Worm (Caenorhabditis elegans): Measurements from ENCODE around the gene dmd-5.

Gene dmd-5

ce11 chrII:5785504-5785903 is 11.5 kb upstream of the dmd-5 start:
- no peak for TF ChIP-seq unc-120 (tag; optimal IDR thresholded peaks at IDR 0.05; ENCODE audit: poor library complexity, severe bottlenecking)

ce11 chrII:5781935-5782921 is 8.2 kb upstream of the dmd-5 start, which contains the start of gene K05F1.6:
Gene K05F1.6 (plus strand): TSS chrII:5782520.
- TF ChIP-seq pha-4 (tag; optimal IDR thresholded peaks at IDR 0.05), result peak; percentile 16
- peak; percentile 70 for TF ChIP-seq M03D4.4 (tag; optimal IDR thresholded peaks at IDR 0.05)
- no peak for TF ChIP-seq nhr-28 (tag; optimal IDR thresholded peaks at IDR 0.05)
- TF ChIP-seq ham-2 (GFP tag; optimal IDR thresholded peaks at IDR 0.05), result peak; percentile 76
- TF ChIP-seq ztf-11 (tag; optimal IDR thresholded peaks at IDR 0.05), result no peak
- no peak for TF ChIP-seq elt-1 (tag; optimal IDR thresholded peaks at IDR 0.05; ENCODE audit: borderline replicate concordance, insufficient read depth)
- TF ChIP-seq ceh-83 (GFP tag; optimal IDR thresholded peaks at IDR 0.05), result peak; percentile 78
- TF ChIP-seq nhr-237 (tag; optimal IDR thresholded peaks at IDR 0.05), result no peak
- peak; percentile 12 for TF ChIP-seq lin-13 (tag; optimal IDR thresholded peaks at IDR 0.05)
- TF ChIP-seq unc-62 (GFP tag; optimal IDR thresholded peaks at IDR 0.05), result no peak
- peak; percentile 45 for TF ChIP-seq lin-32 (GFP tag; optimal IDR thresholded peaks at IDR 0.05)
- no peak for TF ChIP-seq elt-3 (tag; optimal IDR thresholded peaks at IDR 0.05)
- TF ChIP-seq sptf-1 (tag; optimal IDR thresholded peaks at IDR 0.05), result peak; percentile 81
- TF ChIP-seq flh-1 (GFP tag; optimal IDR thresholded peaks at IDR 0.05), result peak; percentile 52
- peak; percentile 36 for TF ChIP-seq tbx-8 (GFP tag; optimal IDR thresholded peaks at IDR 0.05)
- TF ChIP-seq nhr-76 (tag; optimal IDR thresholded peaks at IDR 0.05), result no peak
- no peak for TF ChIP-seq ces-1 (GFP tag; optimal IDR thresholded peaks at IDR 0.05)
- peak; percentile 10 for TF ChIP-seq hlh-1 (tag; optimal IDR thresholded peaks at IDR 0.05)
- TF ChIP-seq nhr-2 (tag; optimal IDR thresholded peaks at IDR 0.05), result no peak
- no peak for TF ChIP-seq blmp-1 (tag; optimal IDR thresholded peaks at IDR 0.05)
- peak; percentile 65 for TF ChIP-seq sem-2 (GFP tag; optimal IDR thresholded peaks at IDR 0.05)
- peak; percentile 72 for TF ChIP-seq mls-2 (tag; optimal IDR thresholded peaks at IDR 0.05)
- no peak for TF ChIP-seq ceh-39 (tag; optimal IDR thresholded peaks at IDR 0.05)
- no peak for TF ChIP-seq nhr-12 (tag; optimal IDR thresholded peaks at IDR 0.05)
- peak; percentile 44 for TF ChIP-seq bed-3 (GFP tag; optimal IDR thresholded peaks at IDR 0.05)
- TF ChIP-seq mab-5 (tag; optimal IDR thresholded peaks at IDR 0.05), result no peak
- peak; percentile 10 for TF ChIP-seq ceh-43 (GFP tag; optimal IDR thresholded peaks at IDR 0.05)
- TF ChIP-seq mep-1 (tag; optimal IDR thresholded peaks at IDR 0.05), result no peak
- TF ChIP-seq drap-1 (GFP tag; optimal IDR thresholded peaks at IDR 0.05), result peak; percentile 69
- peak; percentile 64 for TF ChIP-seq cnd-1 (tag; optimal IDR thresholded peaks at IDR 0.05)
- peak; percentile 89 for TF ChIP-seq unc-120 (tag; optimal IDR thresholded peaks at IDR 0.05; ENCODE audit: poor library complexity, severe bottlenecking)

DNA sequence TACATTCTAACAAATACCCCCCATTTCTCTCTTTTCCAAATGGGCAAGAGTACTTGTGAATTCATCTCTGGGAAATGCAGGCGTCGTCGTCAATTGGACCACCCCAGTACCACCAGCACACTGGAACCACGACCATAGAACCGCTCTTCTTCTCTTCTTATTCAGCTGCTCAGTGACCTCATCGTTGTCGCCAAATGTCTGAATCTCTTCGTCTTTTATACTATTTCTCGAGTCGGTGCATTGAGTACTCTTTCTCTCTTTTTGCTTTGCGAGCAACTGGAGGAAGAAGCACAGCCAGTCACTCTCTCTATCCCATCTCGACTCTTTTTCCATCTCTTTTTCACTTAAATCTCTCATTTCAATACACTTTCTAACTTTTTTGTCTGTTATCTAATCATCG is 5.8 kb upstream of the dmd-5 start:
- TF ChIP-seq blmp-1 (tag; optimal IDR thresholded peaks at IDR 0.05) (no peak), ces-1 (GFP tag; optimal IDR thresholded peaks at IDR 0.05) (peak; percentile 44), unc-120 (tag; optimal IDR thresholded peaks at IDR 0.05; ENCODE audit: poor library complexity, severe bottlenecking) (peak; percentile 42), flh-1 (GFP tag; optimal IDR thresholded peaks at IDR 0.05) (no peak), mls-2 (tag; optimal IDR thresholded peaks at IDR 0.05) (no peak), hlh-1 (tag; optimal IDR thresholded peaks at IDR 0.05) (peak; percentile 18), zip-8 (tag; optimal IDR thresholded peaks at IDR 0.05) (no peak), ztf-11 (tag; optimal IDR thresholded peaks at IDR 0.05) (no peak), pha-4 (tag; optimal IDR thresholded peaks at IDR 0.05) (no peak), elt-1 (tag; optimal IDR thresholded peaks at IDR 0.05; ENCODE audit: borderline replicate concordance, insufficient read depth) (no peak), ceh-39 (tag; optimal IDR thresholded peaks at IDR 0.05) (no peak), tbx-8 (GFP tag; optimal IDR thresholded peaks at IDR 0.05) (no peak), M03D4.4 (tag; optimal IDR thresholded peaks at IDR 0.05) (no peak), elt-3 (tag; optimal IDR thresholded peaks at IDR 0.05) (no peak), lin-13 (tag; optimal IDR thresholded peaks at IDR 0.05) (no peak), drap-1 (GFP tag; optimal IDR thresholded peaks at IDR 0.05) (no peak), unc-62 (GFP tag; optimal IDR thresholded peaks at IDR 0.05) (no peak), sptf-1 (tag; optimal IDR thresholded peaks at IDR 0.05) (no peak), ceh-83 (GFP tag; optimal IDR thresholded peaks at IDR 0.05) (no peak)

Data from whole organism, mixed stage, embryonic.